Worm (Caenorhabditis elegans): ENCODE measurements around the gene epg-9.

ce11 chrIV:2603556-2604021 is 2.6 kb downstream of the epg-9 start:
- TF ChIP-seq sdz-12 (GFP tag; optimal IDR thresholded peaks at IDR 0.05) = no peak
- no peak for TF ChIP-seq ZK546.5 (tag; optimal IDR thresholded peaks at IDR 0.05)
- TF ChIP-seq nhr-77 (tag; optimal IDR thresholded peaks at IDR 0.05) = peak; percentile 31
- TF ChIP-seq unc-62 (GFP tag; optimal IDR thresholded peaks at IDR 0.05 in 1 of 2) = no peak
- TF ChIP-seq unc-62 (tag; optimal IDR thresholded peaks at IDR 0.05) = no peak
- TF ChIP-seq ceh-44 (GFP tag; IDR thresholded peaks at IDR 0.05) = no peak
- TF ChIP-seq nhr-76 (tag; optimal IDR thresholded peaks at IDR 0.05) = no peak
- TF ChIP-seq ama-1 (optimal IDR thresholded peaks at IDR 0.05) = peak; percentile 28
- TF ChIP-seq aly-2 (tag; optimal IDR thresholded peaks at IDR 0.05) = no peak
- TF ChIP-seq F26F4.8 (GFP tag; conservative IDR thresholded peaks at IDR 0.05) = no peak
- TF ChIP-seq mep-1 (tag; optimal IDR thresholded peaks at IDR 0.05) = peak; percentile 2
- TF ChIP-seq pqm-1 (tag; optimal IDR thresholded peaks at IDR 0.05) = no peak
- TF ChIP-seq Y75B8A.6 (GFP tag; IDR thresholded peaks at IDR 0.05) = no peak
- TF ChIP-seq nhr-102 (tag; optimal IDR thresholded peaks at IDR 0.05) = no peak
